Worm (Caenorhabditis elegans): Measurements from ENCODE around the gene bath-42.

Gene bath-42

DNA sequence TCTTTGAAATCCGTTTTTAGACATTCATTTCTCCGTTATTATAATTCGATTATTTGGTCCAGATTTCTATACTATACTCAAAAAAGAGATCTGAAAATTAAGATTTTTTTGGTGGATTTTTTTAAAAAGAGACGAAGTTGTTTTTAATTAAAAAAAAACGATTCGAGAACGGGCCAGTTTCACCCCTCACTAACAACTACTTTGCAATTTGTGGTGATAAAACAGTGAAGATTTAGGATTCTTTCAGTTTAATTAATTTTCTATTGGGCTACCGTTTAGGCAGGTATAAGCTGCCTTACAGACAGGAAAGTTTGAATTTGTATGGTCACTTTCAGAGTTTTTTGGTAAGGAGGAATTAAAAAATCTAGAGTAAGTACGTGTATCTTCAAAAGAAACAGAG lies 37.9 kb upstream of the bath-42 start, which contains the start of gene unc-36:
Gene unc-36 (minus strand): TSS at position 101 of the 400 bp plus-strand sequence.
- TF ChIP-seq ztf-11 (tag; optimal IDR thresholded peaks at IDR 0.05) (no peak), flh-1 (GFP tag; optimal IDR thresholded peaks at IDR 0.05) (no peak), nhr-2 (tag; optimal IDR thresholded peaks at IDR 0.05) (no peak), tbx-8 (GFP tag; optimal IDR thresholded peaks at IDR 0.05) (no peak), mls-2 (tag; optimal IDR thresholded peaks at IDR 0.05) (no peak), bed-3 (GFP tag; optimal IDR thresholded peaks at IDR 0.05) (no peak), lsy-2 (tag; optimal IDR thresholded peaks at IDR 0.05) (no peak), sem-2 (GFP tag; optimal IDR thresholded peaks at IDR 0.05) (no peak)

DNA sequence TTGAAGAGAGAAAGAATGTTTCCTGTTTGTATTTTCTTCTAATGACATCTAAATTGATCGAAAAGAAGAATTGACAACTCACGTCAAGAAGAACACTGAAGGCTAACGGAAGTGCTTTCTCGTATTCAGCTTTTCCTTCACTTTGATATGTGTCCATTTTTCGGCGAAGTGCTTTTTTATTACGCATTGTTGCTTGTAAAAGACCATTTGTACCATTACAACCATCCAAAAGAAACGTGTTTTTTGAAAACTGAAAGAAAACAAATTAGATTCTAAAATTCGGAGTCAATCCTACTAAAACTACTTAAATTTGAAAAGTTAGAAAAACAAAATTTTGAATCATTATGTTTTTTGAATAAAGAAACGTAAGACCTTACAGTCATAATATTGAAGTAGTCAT lies 35.9 kb upstream of the bath-42 start:
- TF ChIP-seq sptf-1 (tag; optimal IDR thresholded peaks at IDR 0.05) (no peak), nhr-237 (tag; optimal IDR thresholded peaks at IDR 0.05) (no peak)

DNA sequence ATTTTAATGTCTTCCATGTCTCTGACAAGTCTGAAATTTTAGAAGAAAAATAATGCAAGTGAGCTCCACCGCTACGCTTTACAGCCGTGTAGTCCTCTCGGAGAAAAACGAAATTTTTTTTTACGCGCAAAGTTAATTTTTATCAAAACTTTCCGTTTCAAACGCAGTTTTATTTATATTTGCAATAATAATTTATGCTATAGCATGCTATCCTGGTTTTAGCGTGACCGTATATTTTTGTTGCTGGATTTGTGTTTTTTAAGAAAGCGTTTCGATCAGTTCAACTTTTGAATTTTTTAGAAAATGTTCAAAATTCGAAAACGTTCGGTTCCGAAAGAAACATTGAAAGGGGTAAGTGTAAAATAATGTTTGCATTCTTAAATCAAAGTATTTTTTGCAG lies 28.5 kb upstream of the bath-42 start, which contains the start of gene C50C3.1:
Gene C50C3.1 (plus strand): TSS at position 301 of the 400 bp plus-strand sequence.
- no peak for TF ChIP-seq snpc-4 (tag; optimal IDR thresholded peaks at IDR 0.05)
- TF ChIP-seq ceh-39 (tag; optimal IDR thresholded peaks at IDR 0.05) = no peak

DNA sequence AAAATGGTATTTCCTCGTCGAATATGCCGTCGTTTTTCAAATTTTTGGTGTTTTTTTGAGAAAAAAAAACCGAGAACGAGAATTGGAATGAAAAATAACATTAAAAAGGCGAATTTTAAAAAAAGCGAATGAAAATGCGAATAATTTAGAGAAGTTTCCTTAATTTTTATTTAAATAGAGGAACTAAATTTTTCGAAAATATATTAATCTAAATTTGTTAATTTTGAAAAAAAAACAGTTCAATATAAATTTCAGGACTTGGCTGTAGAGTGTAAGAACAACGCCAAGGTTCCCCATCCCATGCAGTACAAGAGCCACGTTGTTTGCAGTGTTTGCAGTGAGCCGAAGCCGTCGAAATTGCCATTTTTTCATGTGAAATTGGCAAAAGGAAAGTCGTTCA lies 27.3 kb upstream of the bath-42 start, which contains the start of gene C50C3.19:
Gene C50C3.19 (plus strand): TSS at position 301 of the 400 bp plus-strand sequence.
- TF ChIP-seq ceh-83 (GFP tag; optimal IDR thresholded peaks at IDR 0.05) (no peak), ceh-43 (GFP tag; optimal IDR thresholded peaks at IDR 0.05) (no peak), elt-1 (tag; optimal IDR thresholded peaks at IDR 0.05; ENCODE audit: borderline replicate concordance, insufficient read depth) (no peak), flh-1 (GFP tag; optimal IDR thresholded peaks at IDR 0.05) (no peak), nhr-12 (tag; optimal IDR thresholded peaks at IDR 0.05) (no peak), lsy-2 (tag; optimal IDR thresholded peaks at IDR 0.05) (no peak), ces-1 (GFP tag; optimal IDR thresholded peaks at IDR 0.05) (no peak)

DNA sequence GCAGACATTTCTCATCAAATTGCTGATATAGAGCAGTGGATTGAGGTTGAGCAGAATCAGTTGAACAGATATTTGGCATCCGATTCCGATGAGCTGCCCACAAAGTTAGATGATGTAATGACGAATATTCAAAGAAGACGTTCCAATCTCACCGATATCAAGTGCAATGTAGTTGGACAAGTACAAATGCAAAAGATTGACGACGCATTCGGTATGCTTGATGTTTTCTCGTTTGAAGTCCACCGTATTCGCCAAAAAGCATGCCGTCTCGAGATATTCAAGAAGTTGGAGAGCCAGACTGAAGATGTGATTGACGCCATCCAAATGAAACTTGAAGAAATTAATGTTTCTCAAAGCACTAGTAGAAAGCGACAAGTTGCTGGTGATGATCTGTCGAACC lies 21.9 kb upstream of the bath-42 start:
- TF ChIP-seq sem-2 (GFP tag; optimal IDR thresholded peaks at IDR 0.05) (no peak), lin-32 (GFP tag; optimal IDR thresholded peaks at IDR 0.05) (no peak), zip-8 (tag; optimal IDR thresholded peaks at IDR 0.05) (no peak), blmp-1 (tag; optimal IDR thresholded peaks at IDR 0.05) (no peak), bed-3 (GFP tag; optimal IDR thresholded peaks at IDR 0.05) (no peak), ceh-39 (tag; optimal IDR thresholded peaks at IDR 0.05) (no peak), nhr-76 (tag; optimal IDR thresholded peaks at IDR 0.05) (no peak), hlh-1 (tag; optimal IDR thresholded peaks at IDR 0.05) (no peak), mls-2 (tag; optimal IDR thresholded peaks at IDR 0.05) (no peak)

DNA sequence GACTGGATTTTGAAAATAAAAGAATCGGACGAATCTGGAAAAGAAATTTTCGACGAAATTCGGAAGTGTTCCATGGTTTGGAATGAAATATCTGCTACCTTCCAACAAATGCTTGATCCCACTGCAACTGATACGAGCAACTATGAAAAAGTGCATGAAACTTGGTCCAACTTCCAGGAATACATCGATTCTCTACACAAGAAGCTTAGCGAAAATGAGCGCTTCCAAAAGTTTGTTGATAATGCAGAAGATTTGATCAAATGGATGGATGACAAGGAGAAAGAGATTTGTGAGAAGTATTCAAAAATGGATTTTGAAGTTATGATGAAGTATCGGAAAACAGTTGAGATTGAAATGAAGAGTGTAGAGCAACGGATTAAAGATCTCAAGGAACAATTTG lies 19.4 kb upstream of the bath-42 start:
- no peak for TF ChIP-seq nhr-76 (tag; optimal IDR thresholded peaks at IDR 0.05)
- TF ChIP-seq nhr-2 (tag; optimal IDR thresholded peaks at IDR 0.05) = no peak
- no peak for TF ChIP-seq ztf-11 (tag; optimal IDR thresholded peaks at IDR 0.05)
- no peak for TF ChIP-seq ceh-43 (GFP tag; optimal IDR thresholded peaks at IDR 0.05)
- TF ChIP-seq zip-8 (tag; optimal IDR thresholded peaks at IDR 0.05) = no peak
- no peak for TF ChIP-seq elt-1 (tag; optimal IDR thresholded peaks at IDR 0.05; ENCODE audit: borderline replicate concordance, insufficient read depth)
- TF ChIP-seq sem-2 (GFP tag; optimal IDR thresholded peaks at IDR 0.05) = no peak
- no peak for TF ChIP-seq lin-13 (tag; optimal IDR thresholded peaks at IDR 0.05)
- no peak for TF ChIP-seq unc-62 (GFP tag; optimal IDR thresholded peaks at IDR 0.05)
- no peak for TF ChIP-seq nhr-28 (tag; optimal IDR thresholded peaks at IDR 0.05)
- TF ChIP-seq cnd-1 (tag; optimal IDR thresholded peaks at IDR 0.05) = no peak
- TF ChIP-seq ham-2 (GFP tag; optimal IDR thresholded peaks at IDR 0.05) = no peak
- TF ChIP-seq hlh-1 (tag; optimal IDR thresholded peaks at IDR 0.05) = no peak
- TF ChIP-seq sptf-1 (tag; optimal IDR thresholded peaks at IDR 0.05) = no peak

DNA sequence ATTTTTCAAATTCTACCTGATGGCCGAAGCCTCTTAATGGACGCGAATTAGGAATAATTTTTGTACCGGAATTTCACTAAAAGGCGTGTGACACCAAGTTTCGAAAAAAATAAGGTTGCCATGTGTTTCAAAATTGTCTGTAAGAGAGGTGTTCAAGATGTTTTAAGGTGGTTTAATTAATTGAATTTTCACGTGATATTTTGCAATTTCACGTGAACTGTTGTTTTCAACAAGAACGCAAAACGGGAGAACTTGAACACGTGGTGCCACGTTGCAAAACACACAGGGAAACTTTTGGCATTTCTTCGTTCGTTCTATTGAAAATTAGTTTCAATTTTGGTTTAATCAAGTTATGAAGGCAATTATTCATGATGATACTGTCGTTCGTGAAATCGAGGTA lies 18.4 kb upstream of the bath-42 start, which contains the start of gene spc-2:
Gene spc-2 (plus strand): TSS at position 301 of the 400 bp plus-strand sequence.
- no peak for TF ChIP-seq pha-4 (tag; optimal IDR thresholded peaks at IDR 0.05)
- no peak for TF ChIP-seq nhr-237 (tag; optimal IDR thresholded peaks at IDR 0.05)

Measured in whole organism, mixed stage, embryonic.